Fruit fly (Drosophila melanogaster): ENCODE measurements around the gene GXIVsPLA2.
A peak's percentile ranks its signal among the peaks of the same experiment; 100 is the strongest.

The GXIVsPLA2 gene

dm6 chr3L:16004401-16005237, 49.7 kb downstream of the GXIVsPLA2 start, which contains the start of the genes hzg and mRpS31 (continued):
- peak; percentile 83 for TF ChIP-seq CG6163 (GFP tag; IDR thresholded peaks at IDR 0.05)
- TF ChIP-seq Smox (GFP tag; optimal IDR thresholded peaks at IDR 0.05), result peak; percentile 47
- TF ChIP-seq net (GFP tag; optimal IDR thresholded peaks at IDR 0.05), result peak; percentile 58
- TF ChIP-seq spab (GFP tag; optimal IDR thresholded peaks at IDR 0.05), result peak; percentile 58
- peak; percentile 24 for TF ChIP-seq cyc (GFP tag; optimal IDR thresholded peaks at IDR 0.05)
- TF ChIP-seq CG34406 (GFP tag; optimal IDR thresholded peaks at IDR 0.05), result peak; percentile 3
- TF ChIP-seq ss (GFP tag; optimal IDR thresholded peaks at IDR 0.05), result peak; percentile 70 to 85
- TF ChIP-seq Eip93F (GFP tag; optimal IDR thresholded peaks at IDR 0.05), result no peak
- no peak for TF ChIP-seq CG11762 (GFP tag; optimal IDR thresholded peaks at IDR 0.05; ENCODE audit: insufficient read depth)
- peak; percentile 50 for TF ChIP-seq topi (GFP tag; optimal IDR thresholded peaks at IDR 0.05)
- TF ChIP-seq Hr39 (GFP tag; optimal IDR thresholded peaks at IDR 0.05), result peak; percentile 48
- TF ChIP-seq Gug (GFP tag; IDR thresholded peaks at IDR 0.05), result no peak
- peak; percentile 49 for TF ChIP-seq CG32006 (GFP tag; optimal IDR thresholded peaks at IDR 0.05)

All from whole organism, prepupa.